Fruit fly (Drosophila melanogaster) whole organism, pupa: ENCODE data around the gene CG14613.

Source experiments
- CG10348 ChIP-seq: fragments of 200-800 bp; sonication (Bioruptor generic); IDR thresholded peaks from 2 replicates; pipeline ENCODE4 v1.3.6; 2022; ENCODE audit warnings: missing biosample characterization, missing genetic modification characterization
- CG12605 ChIP-seq: fragments of 200-800 bp; sonication (Bioruptor generic); IDR thresholded peaks from 2 replicates; pipeline ENCODE4 v1.3.6; 2022; ENCODE audit warnings: missing biosample characterization, missing genetic modification characterization
- CG13204 ChIP-seq: fragments of 200-800 bp; sonication (Bioruptor generic); optimal IDR thresholded peaks from 2 replicates; lab custom pipeline; 2018; ENCODE audit warnings: missing biosample characterization, mild to moderate bottlenecking, missing genetic modification characterization, moderate library complexity
- CG14655 ChIP-seq: fragments of 200-800 bp; sonication (Bioruptor generic); optimal IDR thresholded peaks from 3 replicates; lab custom pipeline; 2017; ENCODE audit warnings: mild to moderate bottlenecking, missing biosample characterization, missing genetic modification reagents, missing genetic modification characterization
- CG15710 ChIP-seq: fragments of 200-800 bp; sonication (Bioruptor generic); optimal IDR thresholded peaks from 2 replicates; lab custom pipeline; 2018; ENCODE audit warnings: missing biosample characterization, mild to moderate bottlenecking, missing genetic modification characterization, moderate library complexity
- CG17806 ChIP-seq: fragments of 200-800 bp; sonication (Bioruptor generic); optimal IDR thresholded peaks from 2 replicates; lab custom pipeline; 2018; ENCODE audit warnings: missing biosample characterization, mild to moderate bottlenecking, missing genetic modification characterization, moderate library complexity
- CG32121 ChIP-seq: fragments of 200-800 bp; sonication (Bioruptor generic); IDR thresholded peaks from 2 replicates; pipeline ENCODE4 v1.3.6; 2022; ENCODE audit warnings: missing biosample characterization, missing genetic modification characterization
- CG34367 ChIP-seq: fragments of 200-800 bp; sonication (Bioruptor generic); optimal IDR thresholded peaks from 2 replicates; lab custom pipeline; 2018; ENCODE audit warnings: missing biosample characterization, mild to moderate bottlenecking, missing genetic modification characterization
- CG4496 ChIP-seq: fragments of 200-800 bp; sonication (Bioruptor generic); IDR thresholded peaks from 3 replicates; pipeline ENCODE4 v1.3.6; 2022; ENCODE audit warnings: missing biosample characterization, missing genetic modification characterization
- CG8159 ChIP-seq: fragments of 200-800 bp; sonication (Bioruptor generic); optimal IDR thresholded peaks from 3 replicates; lab custom pipeline; 2018; ENCODE audit warnings: missing biosample characterization, mild to moderate bottlenecking, missing genetic modification characterization, moderate library complexity
- CG8301 ChIP-seq: fragments of 200-800 bp; sonication (Bioruptor generic); optimal IDR thresholded peaks from 2 replicates; lab custom pipeline; 2018; ENCODE audit warnings: missing biosample characterization, mild to moderate bottlenecking, missing genetic modification characterization
- CG9948 ChIP-seq: fragments of 200-800 bp; sonication (Bioruptor generic); optimal IDR thresholded peaks from 2 replicates; lab custom pipeline; 2018; ENCODE audit warnings: missing biosample characterization, mild to moderate bottlenecking, missing genetic modification characterization, moderate library complexity
- D1 ChIP-seq: fragments of 200-800 bp; sonication (Bioruptor generic); optimal IDR thresholded peaks from 2 replicates; lab custom pipeline; 2018; ENCODE audit warnings: missing biosample characterization, mild to moderate bottlenecking, missing genetic modification characterization, moderate library complexity
- EcR ChIP-seq: fragments of 200-800 bp; sonication (Bioruptor generic); optimal IDR thresholded peaks from 3 replicates; lab custom pipeline; 2019; ENCODE audit warnings: missing biosample characterization, missing genetic modification characterization, mild to moderate bottlenecking, moderate library complexity, missing genetic modification reagents
- Ets98B ChIP-seq: fragments of 200-800 bp; sonication (Bioruptor generic); IDR thresholded peaks from 2 replicates; pipeline ENCODE4 v1.3.6; 2022; ENCODE audit warnings: missing biosample characterization, missing genetic modification characterization
- Pif1A ChIP-seq: fragments of 200-800 bp; sonication (Bioruptor generic); optimal IDR thresholded peaks from 3 replicates; lab custom pipeline; 2016; ENCODE audit warnings: missing biosample characterization, missing genetic modification characterization
- Pif1B ChIP-seq: fragments of 200-800 bp; sonication (Bioruptor generic); optimal IDR thresholded peaks from 3 replicates; lab custom pipeline; 2016; ENCODE audit warnings: missing biosample characterization, missing genetic modification characterization
- Snoo ChIP-seq: fragments of 200-800 bp; sonication (Bioruptor generic); optimal IDR thresholded peaks from 3 replicates; lab custom pipeline; 2017; ENCODE audit warnings: missing biosample characterization, mild to moderate bottlenecking, missing genetic modification characterization, inconsistent platforms
- fd96Ca ChIP-seq: fragments of 200-800 bp; sonication (Bioruptor generic); IDR thresholded peaks from 3 replicates; pipeline ENCODE4 v1.3.6; 2022; ENCODE audit warnings: missing biosample characterization, missing genetic modification characterization
- gl ChIP-seq: fragments of 200-800 bp; sonication (Bioruptor generic); optimal IDR thresholded peaks from 2 replicates; lab custom pipeline; 2018; ENCODE audit warnings: missing biosample characterization, mild to moderate bottlenecking, missing genetic modification characterization
- rn ChIP-seq: fragments of 200-800 bp; sonication (Bioruptor generic); IDR thresholded peaks from 2 replicates; pipeline ENCODE4 v1.3.6; 2022; ENCODE audit warnings: missing biosample characterization, missing genetic modification characterization

CG14613 gene

DNA sequence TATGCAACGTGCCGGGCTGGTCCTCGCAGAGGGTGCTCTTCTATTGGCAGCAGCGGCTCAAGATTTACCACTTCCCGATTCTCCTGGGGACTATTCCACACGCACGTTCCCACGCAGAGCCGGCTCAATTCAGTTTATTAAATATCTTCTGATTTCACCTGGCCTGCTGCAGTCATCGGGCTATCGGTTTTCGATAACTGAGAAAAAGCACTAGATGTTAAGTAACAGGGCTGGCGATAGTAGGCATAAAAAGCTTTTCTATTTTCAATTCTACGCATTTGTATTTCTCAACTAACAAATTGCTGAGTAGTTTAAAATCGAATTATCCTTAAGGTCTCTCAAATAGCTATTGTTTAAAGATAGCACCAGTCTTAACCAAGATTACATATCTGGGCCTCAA, at the start of gene CG14613:
Gene CG14613 (minus strand): TSS at position 203 of the 400 bp plus-strand sequence.
- TF ChIP-seq CG32121 (GFP tag; lab: Robert Waterston, UW) (no peak), fd96Ca (no peak), CG17806 (no peak), Ets98B (no peak), CG10348 (no peak), D1 (tag; lab: Kevin White, UChicago) (no peak), Snoo (tag; lab: Kevin White, UChicago) (no peak), rn (no peak), CG15710 (tag; lab: Kevin White, UChicago) (no peak), CG4496 (no peak), CG12605 (GFP tag; lab: Robert Waterston, UW) (no peak), CG14655 (GFP tag; lab: Kevin White, UChicago) (no peak), CG13204 (no peak), gl (tag; lab: Kevin White, UChicago) (no peak), CG8301 (tag; lab: Kevin White, UChicago) (no peak), CG8159 (tag; lab: Kevin White, UChicago) (no peak)

DNA sequence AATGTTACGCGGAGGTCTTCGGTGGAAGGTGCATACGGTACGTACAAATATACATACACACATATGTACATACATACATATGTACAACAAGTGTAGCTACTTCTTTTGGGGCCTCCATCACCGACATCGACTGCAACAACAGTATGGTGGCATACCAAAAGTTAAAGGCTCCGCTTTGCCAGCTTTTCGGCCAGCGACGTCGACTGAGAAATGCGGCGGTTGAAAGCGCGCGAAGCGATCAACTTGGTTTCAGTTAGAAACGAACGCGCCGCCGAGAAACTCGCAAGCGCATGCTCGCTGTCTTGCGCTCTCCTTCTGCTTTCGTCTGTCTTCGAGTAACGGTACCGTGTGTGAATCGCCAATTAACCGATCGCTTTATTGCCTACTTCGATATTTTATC, 43.1 kb upstream of the CG14613 start, which contains the start of gene CG17600:
Gene CG17600 (plus strand): TSS at position 250 of the 400 bp plus-strand sequence.
- no peak for TF ChIP-seq CG13204
- TF ChIP-seq Ets98B: peak; percentile 24; the same call in 1 of the 2 replicates
- no peak for TF ChIP-seq CG8301 (tag; lab: Kevin White, UChicago)
- no peak for TF ChIP-seq Snoo (tag; lab: Kevin White, UChicago)
- TF ChIP-seq CG4496: 0 out of 3 replicates have a peak, but pooled peaks have one; percentile 17
- no peak for TF ChIP-seq CG9948
- TF ChIP-seq, all 21 proteins: peak for 2

DNA sequence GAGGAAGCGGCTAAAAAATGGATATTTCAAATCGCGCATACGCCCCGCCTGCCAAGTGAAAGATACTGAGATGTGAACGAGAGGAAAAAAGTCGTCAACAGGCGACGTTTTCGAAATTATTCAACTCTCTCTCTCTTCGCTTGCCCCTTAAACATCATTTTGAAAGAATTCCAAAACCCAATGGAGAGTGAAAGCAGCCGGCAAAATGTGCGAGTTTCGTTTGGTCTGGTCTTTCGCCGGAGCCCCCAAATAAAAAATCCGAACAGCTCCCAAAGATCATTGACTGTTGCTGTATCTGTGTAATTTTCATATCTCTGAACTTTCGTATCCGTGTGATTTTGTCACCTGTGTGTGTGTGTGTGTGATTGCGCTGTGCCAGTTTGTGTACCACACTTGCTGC, 40.2 kb upstream of the CG14613 start:
- TF ChIP-seq CG17806 (no peak), CG9948 (no peak)

DNA sequence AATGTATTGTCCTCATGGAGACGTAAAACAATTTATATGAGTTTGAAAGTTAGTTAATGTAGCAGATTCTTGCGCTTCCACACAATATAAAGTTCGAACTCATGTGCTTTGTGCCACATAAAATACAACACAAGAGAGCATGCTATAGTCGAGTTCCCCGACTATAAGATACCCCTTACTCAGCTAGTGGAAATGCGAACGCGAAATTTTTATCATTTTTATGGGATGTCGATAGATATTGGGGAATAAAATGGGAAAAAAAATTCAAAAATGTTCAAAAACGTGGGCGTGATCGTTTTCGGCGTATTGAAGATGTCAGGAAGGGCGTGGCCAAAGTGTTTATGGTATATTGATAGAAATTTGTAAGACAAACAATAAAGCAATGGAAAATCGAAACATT, 39.0 kb upstream of the CG14613 start:
- TF ChIP-seq CG34367 (tag; lab: Kevin White, UChicago) (no peak), Ets98B (no peak), fd96Ca (no peak), CG12605 (GFP tag; lab: Robert Waterston, UW) (no peak), CG8301 (tag; lab: Kevin White, UChicago) (no peak), rn (no peak), CG32121 (GFP tag; lab: Robert Waterston, UW) (no peak), CG15710 (tag; lab: Kevin White, UChicago) (no peak), Pif1B (no peak), D1 (tag; lab: Kevin White, UChicago) (no peak), CG4496 (no peak), CG14655 (GFP tag; lab: Kevin White, UChicago) (no peak), CG8159 (tag; lab: Kevin White, UChicago) (no peak)
- TF ChIP-seq, all 21 proteins: peak for 0

DNA sequence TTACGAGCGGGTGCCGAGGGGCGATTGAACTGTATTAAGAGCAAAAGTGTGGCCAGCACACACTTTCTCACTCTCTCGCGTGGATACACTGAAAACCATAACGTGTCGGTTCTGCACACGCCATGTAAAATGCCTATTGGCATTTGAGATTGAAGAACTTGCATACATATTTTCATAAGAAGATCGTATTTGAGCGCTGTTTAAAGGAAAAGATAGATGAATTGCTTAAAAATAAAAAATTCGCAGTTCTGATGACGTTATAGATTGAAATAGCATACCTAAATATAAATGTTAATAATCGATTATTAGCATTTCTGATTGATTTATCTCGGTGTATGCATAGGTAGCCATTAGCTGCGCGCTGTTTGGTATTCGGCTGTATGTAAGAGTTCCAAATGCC, 37.3 kb upstream of the CG14613 start:
- TF ChIP-seq CG4496 (0 out of 3 replicates have a peak, but pooled peaks have one; percentile 51), Pif1A (GFP tag; lab: Kevin White, UChicago) (peak; percentile 18), CG14655 (GFP tag; lab: Kevin White, UChicago) (peak; percentile 53), CG10348 (0 out of 2 replicates have a peak, but pooled peaks have one; percentile 37), Pif1B (peak; percentile 3), Snoo (tag; lab: Kevin White, UChicago) (no peak), CG13204 (no peak)

DNA sequence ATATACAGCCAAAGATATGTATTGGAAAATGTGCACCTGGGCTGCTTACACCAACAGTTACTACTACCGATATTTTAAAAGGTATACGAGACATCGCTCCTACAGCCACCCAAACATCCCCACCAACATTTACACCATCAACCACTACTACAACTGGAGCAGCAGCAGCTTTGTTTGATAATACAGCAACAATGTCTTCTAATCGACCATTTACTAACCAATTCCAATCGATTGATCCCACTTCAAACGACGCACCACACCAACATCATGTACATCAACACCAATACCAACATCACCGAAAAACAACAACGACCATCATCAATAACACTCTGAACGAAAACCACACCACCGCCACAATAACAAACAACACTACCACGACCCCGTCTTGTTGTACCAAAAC, 30.4 kb upstream of the CG14613 start:
- no peak for TF ChIP-seq CG10348
- TF ChIP-seq CG17806: no peak
- TF ChIP-seq Pif1B: no peak
- TF ChIP-seq CG13204: no peak
- TF ChIP-seq D1 (tag; lab: Kevin White, UChicago): no peak
- no peak for TF ChIP-seq CG34367 (tag; lab: Kevin White, UChicago)
- TF ChIP-seq CG8301 (tag; lab: Kevin White, UChicago): no peak
- no peak for TF ChIP-seq CG15710 (tag; lab: Kevin White, UChicago)
- TF ChIP-seq rn: no peak
- no peak for TF ChIP-seq Ets98B
- no peak for TF ChIP-seq CG32121 (GFP tag; lab: Robert Waterston, UW)
- no peak for TF ChIP-seq EcR

DNA sequence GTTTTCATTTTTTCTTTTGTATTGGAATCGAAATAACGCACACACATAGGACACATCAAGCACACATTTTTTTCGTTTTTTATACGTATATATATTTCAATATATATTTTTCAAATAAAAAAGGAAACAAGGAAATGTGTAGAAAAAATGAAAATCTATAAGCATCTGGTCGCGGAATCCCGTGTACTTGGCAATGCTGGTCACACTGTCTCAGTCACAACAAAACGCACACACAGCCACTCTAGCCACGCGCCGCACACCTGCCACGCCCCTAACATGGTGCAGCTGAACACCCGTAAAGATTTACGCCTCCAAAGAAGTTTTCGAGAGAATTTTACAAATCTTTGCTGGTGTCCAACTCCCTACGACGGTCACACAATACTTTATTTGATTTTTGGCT, 27.7 kb upstream of the CG14613 start:
- TF ChIP-seq CG17806 (no peak), CG9948 (no peak), CG8301 (tag; lab: Kevin White, UChicago) (no peak), CG34367 (tag; lab: Kevin White, UChicago) (no peak), CG13204 (no peak), CG14655 (GFP tag; lab: Kevin White, UChicago) (no peak), Pif1B (no peak), Pif1A (GFP tag; lab: Kevin White, UChicago) (no peak), fd96Ca (no peak), gl (tag; lab: Kevin White, UChicago) (no peak), EcR (no peak), CG10348 (no peak), Snoo (tag; lab: Kevin White, UChicago) (no peak), Ets98B (no peak), CG4496 (no peak), rn (no peak)
